Fruit fly (Drosophila melanogaster): ENCODE results near the gene Trim9.

Gene Trim9

dm6 chr2L:10615889-10616288, 71.2 kb downstream of the Trim9 start:
- TF ChIP-seq CG8478 (optimal IDR thresholded peaks at IDR 0.05) (no peak), CTCF (optimal IDR thresholded peaks at IDR 0.05) (no peak)

DNA sequence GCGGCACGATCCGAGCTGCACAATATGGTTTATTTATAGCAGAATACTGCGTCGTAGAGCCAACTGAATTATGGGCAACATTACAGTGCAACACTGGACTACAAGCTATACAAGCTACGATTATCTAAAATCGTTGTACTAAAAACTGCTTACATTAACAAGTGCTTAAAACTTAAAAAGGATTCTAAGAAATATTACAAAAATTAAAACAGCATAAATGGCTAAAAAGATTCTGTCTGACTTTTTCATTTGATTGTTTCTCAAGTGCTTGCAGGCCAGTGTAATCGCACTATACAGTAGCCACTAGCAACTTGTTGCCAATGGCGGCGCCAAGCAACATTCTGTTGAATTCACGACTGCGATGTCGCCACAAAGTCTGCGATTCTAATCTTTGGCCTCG, 72.1 kb downstream of the Trim9 start:
- TF ChIP-seq CTCF (optimal IDR thresholded peaks at IDR 0.05), result no peak
- TF ChIP-seq CG8478 (optimal IDR thresholded peaks at IDR 0.05), result no peak

- peak; percentile 75 to 76 for TF ChIP-seq CTCF (optimal IDR thresholded peaks at IDR 0.05)
- TF ChIP-seq CG8478 (optimal IDR thresholded peaks at IDR 0.05), result no peak
Measured at dm6 chr2L:10625935-10626334, 81.3 kb downstream of the Trim9 start.

DNA sequence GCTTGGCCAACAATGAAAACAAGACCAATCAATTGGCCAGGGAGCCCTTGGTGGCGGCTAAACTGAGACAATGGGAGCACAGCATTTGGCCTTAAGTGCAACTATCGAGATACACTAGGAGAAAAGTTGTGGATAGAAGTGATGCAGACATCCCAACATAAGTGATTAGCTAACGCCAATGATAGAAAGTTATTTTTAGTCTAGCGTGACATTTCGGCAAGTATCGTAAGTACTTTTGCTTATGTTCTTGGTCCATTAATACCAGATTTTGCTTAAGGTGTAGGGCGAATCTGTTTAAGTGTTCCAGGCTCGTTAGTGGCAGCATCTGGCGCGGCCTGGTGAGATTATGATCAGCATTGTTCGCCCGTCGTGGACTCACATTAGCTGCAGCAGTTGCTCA, 88.0 kb downstream of the Trim9 start:
- no peak for TF ChIP-seq CTCF (optimal IDR thresholded peaks at IDR 0.05)
- no peak for TF ChIP-seq CG8478 (optimal IDR thresholded peaks at IDR 0.05)

DNA sequence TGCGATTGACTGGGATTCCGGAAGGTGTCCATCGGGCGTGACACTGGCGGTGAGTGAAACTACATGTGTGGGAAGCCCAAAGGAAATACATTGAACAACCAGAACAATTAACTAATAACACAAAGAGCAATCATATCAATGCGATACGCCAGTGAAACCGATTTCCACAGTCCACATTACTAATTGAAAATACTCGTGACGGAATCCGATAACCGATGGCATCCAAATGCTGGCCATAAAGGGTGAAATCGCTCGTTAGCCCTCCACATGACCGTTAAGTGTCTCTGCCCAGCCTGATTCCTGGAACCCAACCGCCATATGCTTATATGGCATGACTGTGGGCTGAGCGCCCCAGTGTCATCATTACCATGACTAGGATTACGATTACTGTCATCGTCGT, 93.7 kb downstream of the Trim9 start, which contains the start of gene CG7329:
TSS of gene CG7329 (minus strand) at position 101 of the 400 bp plus-strand sequence.
- no peak for TF ChIP-seq CTCF (optimal IDR thresholded peaks at IDR 0.05)
- TF ChIP-seq CG8478 (optimal IDR thresholded peaks at IDR 0.05), result no peak

DNA sequence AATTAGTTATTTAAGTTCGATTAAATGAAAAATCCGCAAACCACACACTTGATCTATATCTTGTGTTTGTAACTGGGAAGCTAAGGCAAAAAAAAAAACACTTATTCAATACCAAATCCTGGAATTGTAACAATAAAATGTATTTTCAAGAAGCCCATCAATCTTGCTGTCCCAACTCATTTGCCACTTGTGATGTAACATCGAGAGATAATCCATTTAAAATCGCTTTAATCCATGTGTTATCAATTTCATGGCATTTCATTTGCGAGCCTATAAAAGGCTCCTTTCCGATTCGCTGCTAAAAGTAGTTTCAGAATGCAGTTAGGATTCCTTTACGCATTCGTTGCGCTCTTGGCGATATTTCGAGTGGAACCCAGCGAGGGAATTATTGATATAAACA, 94.9 kb downstream of the Trim9 start, which contains the start of gene CG31872:
TSS of gene CG31872 (plus strand) at position 301 of the 400 bp plus-strand sequence.
- TF ChIP-seq CTCF (optimal IDR thresholded peaks at IDR 0.05) (no peak), CG8478 (optimal IDR thresholded peaks at IDR 0.05) (no peak)

- TF ChIP-seq CTCF (optimal IDR thresholded peaks at IDR 0.05), result no peak
- no peak for TF ChIP-seq CG8478 (optimal IDR thresholded peaks at IDR 0.05)
Measured at dm6 chr2L:10643671-10644070, 99.0 kb downstream of the Trim9 start, which contains the start of gene CG18284. CG18284 (plus strand) TSS chr2L:10643971.

DNA sequence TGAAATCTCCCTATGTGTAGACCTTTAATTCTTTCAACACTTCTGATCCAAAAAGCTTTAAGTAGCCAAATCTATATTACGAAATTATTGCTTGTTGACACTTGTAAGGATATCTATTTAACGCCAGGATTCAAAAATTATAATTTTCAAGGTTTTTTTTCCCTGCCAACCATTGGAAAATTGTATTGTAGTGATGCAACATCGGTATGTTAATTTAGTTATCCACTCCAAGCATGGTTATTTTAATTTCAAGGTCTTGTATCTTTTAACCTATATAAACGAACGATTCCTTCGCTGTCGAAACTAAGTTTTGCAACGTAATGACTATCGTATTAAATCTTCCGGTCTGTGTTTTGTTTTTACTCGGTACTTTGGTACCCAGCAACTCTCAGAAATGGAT, 101.4 kb downstream of the Trim9 start, which contains the start of gene CG17097:
TSS of gene CG17097 (plus strand) at position 301 of the 400 bp plus-strand sequence.
- TF ChIP-seq CTCF (optimal IDR thresholded peaks at IDR 0.05) (no peak), CG8478 (optimal IDR thresholded peaks at IDR 0.05) (no peak)

- TF ChIP-seq CG8478 (optimal IDR thresholded peaks at IDR 0.05) (no peak), CTCF (optimal IDR thresholded peaks at IDR 0.05) (no peak)
Measured at dm6 chr2L:10646726-10647125, 102.0 kb downstream of the Trim9 start.

dm6 chr2L:10647720-10648349, 103.2 kb downstream of the Trim9 start:
- TF ChIP-seq CG8478 (optimal IDR thresholded peaks at IDR 0.05) (no peak), CTCF (optimal IDR thresholded peaks at IDR 0.05) (no peak)

DNA sequence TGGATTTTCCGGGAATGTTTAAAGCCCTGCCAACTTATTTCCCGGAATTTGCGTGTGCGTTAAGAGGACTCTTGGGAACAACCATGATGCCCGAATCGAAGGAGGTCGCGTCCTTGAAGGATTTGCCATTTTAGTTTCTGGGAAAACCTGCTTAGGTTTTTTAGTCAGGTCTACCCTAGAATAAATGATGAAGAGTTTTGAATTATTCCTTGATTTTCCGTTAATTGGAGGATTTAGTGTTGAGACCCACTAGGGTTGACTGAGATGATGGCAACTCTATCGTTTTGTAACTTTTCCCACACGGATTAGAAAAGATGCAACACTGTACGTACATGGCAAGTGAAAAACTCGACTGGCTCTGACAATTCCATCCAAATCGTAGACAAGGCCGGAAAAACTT, 106.6 kb downstream of the Trim9 start, which contains the start of gene dbf:
TSS of gene dbf (plus strand) at position 301 of the 400 bp plus-strand sequence.
- no peak for TF ChIP-seq CG8478 (optimal IDR thresholded peaks at IDR 0.05)
- no peak for TF ChIP-seq CTCF (optimal IDR thresholded peaks at IDR 0.05)

- no peak for TF ChIP-seq CTCF (optimal IDR thresholded peaks at IDR 0.05)
- no peak for TF ChIP-seq CG8478 (optimal IDR thresholded peaks at IDR 0.05)
Measured at dm6 chr2L:10654520-10654919, 109.8 kb downstream of the Trim9 start.

DNA sequence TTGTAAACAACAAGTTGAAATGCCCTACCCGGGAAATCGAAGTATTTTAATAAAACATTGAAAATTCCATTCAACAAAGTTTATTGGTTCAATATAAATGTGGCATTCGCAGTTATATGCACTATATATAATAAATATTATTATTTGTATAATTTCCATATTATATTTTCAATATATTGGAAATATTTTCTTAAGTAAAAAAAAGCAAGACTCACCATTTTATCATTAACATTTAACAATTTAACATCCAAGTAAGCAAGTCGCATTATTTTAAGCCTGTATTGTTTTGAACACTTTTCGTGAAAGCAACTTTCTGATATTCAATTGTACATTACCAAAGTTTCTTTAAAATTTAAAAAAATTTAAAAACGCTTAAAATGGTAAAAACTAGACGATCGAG, 113.3 kb downstream of the Trim9 start, which contains the start of gene CG45690:
TSS of gene CG45690 (plus strand) at position 301 of the 400 bp plus-strand sequence.
- no peak for TF ChIP-seq CTCF (optimal IDR thresholded peaks at IDR 0.05)
- no peak for TF ChIP-seq CG8478 (optimal IDR thresholded peaks at IDR 0.05)

DNA sequence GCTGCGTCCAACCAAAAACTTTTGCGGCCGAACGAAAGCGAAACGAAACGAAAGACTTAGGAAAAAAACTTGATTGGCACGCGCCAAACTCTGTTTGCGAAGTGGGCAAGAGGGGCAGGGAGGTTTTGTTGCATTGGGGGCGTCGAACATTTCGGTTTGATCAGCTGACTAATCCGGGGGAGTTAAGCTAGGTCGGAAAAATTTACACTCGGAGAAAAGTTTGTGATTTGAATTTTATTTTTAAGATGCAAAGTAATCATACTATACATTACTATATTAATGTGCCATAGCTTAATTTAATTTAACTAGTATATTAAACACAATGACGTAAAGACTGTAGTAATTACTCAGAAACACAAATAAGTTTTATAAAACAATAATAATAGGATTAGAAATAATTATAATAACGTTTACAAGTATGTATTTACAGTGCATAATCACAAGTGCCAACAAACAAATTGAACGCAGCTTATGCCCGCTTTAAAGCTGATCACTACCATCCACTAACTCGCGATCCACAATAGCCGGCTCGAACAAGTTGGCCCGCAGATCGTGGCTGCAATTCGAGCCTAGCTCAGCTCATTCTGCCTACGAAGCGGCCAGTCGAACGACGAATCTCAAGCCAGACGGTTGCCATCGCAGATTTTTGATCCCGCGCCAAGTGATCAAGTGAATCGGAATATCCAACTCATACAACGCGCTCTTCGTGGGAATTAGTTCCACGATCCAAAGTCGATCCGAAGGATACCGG, 117.0 kb downstream of the Trim9 start, which contains the start of gene CG31871:
TSS of gene CG31871 (plus strand) at position 592 of the 751 bp plus-strand sequence.
- TF ChIP-seq CG8478 (optimal IDR thresholded peaks at IDR 0.05) (no peak), CTCF (optimal IDR thresholded peaks at IDR 0.05) (no peak)

dm6 chr2L:10665603-10666002, 120.9 kb downstream of the Trim9 start:
- TF ChIP-seq CTCF (optimal IDR thresholded peaks at IDR 0.05) (no peak), CG8478 (optimal IDR thresholded peaks at IDR 0.05) (no peak)

DNA sequence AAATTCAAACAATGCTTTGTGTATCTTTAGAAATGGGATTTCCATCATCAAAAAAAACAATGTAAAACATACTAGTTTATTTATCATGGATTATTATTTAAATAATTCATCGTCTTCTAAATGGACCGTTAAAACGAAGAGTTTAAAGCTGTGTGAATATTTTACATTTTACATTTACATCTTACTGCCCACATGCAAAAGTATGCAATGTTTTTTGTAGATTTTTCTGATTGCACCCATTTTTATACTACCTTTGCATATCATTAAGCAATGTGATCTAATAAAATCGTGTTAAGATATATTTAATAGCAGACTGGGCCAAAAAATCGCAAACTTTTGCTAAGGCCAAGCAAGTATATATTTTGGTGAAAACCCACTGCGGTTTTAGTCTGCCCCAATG, 126.8 kb downstream of the Trim9 start:
- no peak for TF ChIP-seq CG8478 (optimal IDR thresholded peaks at IDR 0.05)
- TF ChIP-seq CTCF (optimal IDR thresholded peaks at IDR 0.05), result no peak

Measured in S2 (cell line).